In the genomic region with DNA sequence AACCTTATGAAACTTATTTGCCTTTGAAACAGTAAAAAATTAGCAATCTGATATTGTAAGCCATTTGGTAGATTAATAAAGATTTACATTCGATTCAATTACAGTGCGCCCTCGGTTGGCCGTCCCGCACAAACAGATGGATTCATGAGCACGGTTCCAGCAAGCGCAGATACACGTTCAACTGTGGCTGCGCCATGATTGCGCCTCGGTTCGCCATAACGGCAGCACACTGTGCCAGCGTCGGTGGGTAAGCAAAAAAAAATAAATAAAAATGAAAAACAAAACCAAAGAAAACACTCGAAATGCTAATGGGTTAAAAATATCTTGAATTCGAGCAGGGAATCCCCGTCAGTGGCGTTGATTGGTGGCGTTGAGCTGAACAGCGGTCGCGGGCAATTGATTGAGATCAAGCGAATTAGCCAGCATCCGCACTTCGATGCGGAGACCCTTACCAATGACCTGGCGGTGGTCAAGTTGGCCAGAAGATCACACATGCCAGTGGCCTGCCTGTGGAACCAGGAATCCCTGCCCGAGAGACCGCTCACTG, we compare ENCODE assay signal across 4 fruit fly cellular contexts.
TF ChIP-seq lines count a peak whose summit lies in the region.

No protein-coding gene starts in this region.

- no peak for TF ChIP-seq CTCF in whole organism, embryonic (GFP tag; optimal IDR thresholded peaks at IDR 0.05; lab: Kevin White, UChicago)

TF ChIP-seq in whole organism, embryonic, 481 proteins besides CTCF, POLR2A, EP300 and RAD21 (continues in another document):
- no peak for TF ChIP-seq sc (optimal IDR thresholded peaks at IDR 0.05; lab: Kevin White, UChicago)
- TF ChIP-seq sc (GFP tag; optimal IDR thresholded peaks at IDR 0.05; lab: Kevin White, UChicago): no peak
- peak; percentile 37; the same call in 1 of the 2 replicates for TF ChIP-seq Ptx1 (GFP tag; IDR thresholded peaks at IDR 0.05; lab: Robert Waterston, UW)
- TF ChIP-seq kni (GFP tag; optimal IDR thresholded peaks at IDR 0.05; lab: Kevin White, UChicago): no peak
- peak; percentile 40; the same call in 1 of the 3 replicates for TF ChIP-seq Aef1 (GFP tag; IDR thresholded peaks at IDR 0.05; lab: Robert Waterston, UW)
- TF ChIP-seq CG12391 (tag; optimal IDR thresholded peaks at IDR 0.05; lab: Kevin White, UChicago): no peak
- no peak for TF ChIP-seq CG33557 (GFP tag; optimal IDR thresholded peaks at IDR 0.05; lab: Kevin White, UChicago)
- TF ChIP-seq ewg (GFP tag; optimal IDR thresholded peaks at IDR 0.05; lab: Kevin White, UChicago): no peak
- TF ChIP-seq grn (GFP tag; optimal IDR thresholded peaks at IDR 0.05; lab: Kevin White, UChicago): no peak
- TF ChIP-seq CG14014 (GFP tag; IDR thresholded peaks at IDR 0.05; lab: Robert Waterston, UW): no peak
- no peak for TF ChIP-seq CG10979 (tag; optimal IDR thresholded peaks at IDR 0.05; lab: Kevin White, UChicago)
- TF ChIP-seq sim (GFP tag; IDR thresholded peaks at IDR 0.05; lab: Robert Waterston, UW): no peak
- no peak for TF ChIP-seq CG10274 (GFP tag; optimal IDR thresholded peaks at IDR 0.05; lab: Kevin White, UChicago)
- no peak for TF ChIP-seq hth (optimal IDR thresholded peaks at IDR 0.05; lab: Kevin White, UChicago)
- no peak for TF ChIP-seq gem (tag; optimal IDR thresholded peaks at IDR 0.05; lab: Kevin White, UChicago)
- TF ChIP-seq yki (optimal IDR thresholded peaks at IDR 0.05; lab: Kevin White, UChicago): no peak
- peak; percentile 10 for TF ChIP-seq zfh2 (GFP tag; optimal IDR thresholded peaks at IDR 0.05; lab: Kevin White, UChicago)
- TF ChIP-seq scrt (GFP tag; optimal IDR thresholded peaks at IDR 0.05; lab: Kevin White, UChicago): no peak
- no peak for TF ChIP-seq Meics (GFP tag; optimal IDR thresholded peaks at IDR 0.05; lab: Kevin White, UChicago)
- no peak for TF ChIP-seq twi (tag; optimal IDR thresholded peaks at IDR 0.05; lab: Kevin White, UChicago)
- TF ChIP-seq CG12236 (GFP tag; optimal IDR thresholded peaks at IDR 0.05; lab: Kevin White, UChicago): no peak
- no peak for TF ChIP-seq CG11723 (GFP tag; optimal IDR thresholded peaks at IDR 0.05; lab: Kevin White, UChicago)

TF ChIP-seq in whole organism, prepupa, 60 proteins besides CTCF, POLR2A, EP300 and RAD21 (continues in another document):
- TF ChIP-seq vri (GFP tag; optimal IDR thresholded peaks at IDR 0.05; lab: Kevin White, UChicago) (no peak), CG10669 (GFP tag; optimal IDR thresholded peaks at IDR 0.05; lab: Kevin White, UChicago) (no peak), spab (GFP tag; optimal IDR thresholded peaks at IDR 0.05; lab: Kevin White, UChicago) (peak; percentile 9), cyc (GFP tag; optimal IDR thresholded peaks at IDR 0.05; lab: Kevin White, UChicago) (peak; percentile 17), Smox (GFP tag; optimal IDR thresholded peaks at IDR 0.05; lab: Kevin White, UChicago) (peak; percentile 22), OdsH (GFP tag; optimal IDR thresholded peaks at IDR 0.05; lab: Kevin White, UChicago) (no peak), achi (GFP tag; optimal IDR thresholded peaks at IDR 0.05; lab: Kevin White, UChicago) (peak; percentile 17), CG8319 (GFP tag; optimal IDR thresholded peaks at IDR 0.05; lab: Kevin White, UChicago) (no peak), CG8119 (GFP tag; IDR thresholded peaks at IDR 0.05; lab: Robert Waterston, UW) (0 out of 3 replicates have a peak, but pooled peaks have one; percentile 32), CG3032 (tag; optimal IDR thresholded peaks at IDR 0.05; lab: Kevin White, UChicago) (no peak), Sox102F (GFP tag; optimal IDR thresholded peaks at IDR 0.05; lab: Kevin White, UChicago) (peak; percentile 8), CG31627 (GFP tag; optimal IDR thresholded peaks at IDR 0.05; lab: Kevin White, UChicago) (peak; percentile 43), fd85E (GFP tag; optimal IDR thresholded peaks at IDR 0.05; lab: Kevin White, UChicago) (no peak), CG11902 (GFP tag; optimal IDR thresholded peaks at IDR 0.05; lab: Kevin White, UChicago) (no peak), dac (GFP tag; optimal IDR thresholded peaks at IDR 0.05; lab: Kevin White, UChicago) (no peak), Sox14 (GFP tag; optimal IDR thresholded peaks at IDR 0.05; lab: Kevin White, UChicago) (peak; percentile 24), CG34406 (GFP tag; optimal IDR thresholded peaks at IDR 0.05; lab: Kevin White, UChicago) (peak; percentile 36), net (GFP tag; optimal IDR thresholded peaks at IDR 0.05; lab: Kevin White, UChicago) (peak; percentile 8), Gug (GFP tag; IDR thresholded peaks at IDR 0.05; lab: Robert Waterston, UW) (no peak), Ets21C (GFP tag; optimal IDR thresholded peaks at IDR 0.05; lab: Kevin White, UChicago) (no peak), Met (GFP tag; optimal IDR thresholded peaks at IDR 0.05; lab: Kevin White, UChicago) (peak; percentile 51), svp (GFP tag; lab: Kevin White, UChicago) (peak; percentile 64)

TF ChIP-seq in whole organism, pupa, 21 proteins besides CTCF, POLR2A, EP300 and RAD21:
- TF ChIP-seq fd96Ca (GFP tag; IDR thresholded peaks at IDR 0.05; lab: Robert Waterston, UW) (0 out of 3 replicates have a peak, but pooled peaks have one; percentile 38), CG14655 (GFP tag; optimal IDR thresholded peaks at IDR 0.05; lab: Kevin White, UChicago) (no peak), CG10348 (GFP tag; IDR thresholded peaks at IDR 0.05; lab: Robert Waterston, UW) (no peak), CG15710 (tag; optimal IDR thresholded peaks at IDR 0.05; lab: Kevin White, UChicago) (peak; percentile 22), CG8159 (tag; optimal IDR thresholded peaks at IDR 0.05; lab: Kevin White, UChicago) (no peak), CG12605 (GFP tag; IDR thresholded peaks at IDR 0.05; lab: Robert Waterston, UW) (no peak), CG4496 (GFP tag; IDR thresholded peaks at IDR 0.05; lab: Robert Waterston, UW) (peak; percentile 49; the same call in 2 of the 3 replicates), Pif1B (GFP tag; optimal IDR thresholded peaks at IDR 0.05; lab: Kevin White, UChicago) (no peak), Ets98B (GFP tag; IDR thresholded peaks at IDR 0.05; lab: Robert Waterston, UW) (0 out of 2 replicates have a peak, but pooled peaks have one; percentile 16), CG34367 (tag; optimal IDR thresholded peaks at IDR 0.05; lab: Kevin White, UChicago) (no peak)
TF ChIP-seq in whole organism, pupa: peak in this region for 4.

TF ChIP-seq in whole organism, wandering third instar larva, 38 proteins besides CTCF, POLR2A, EP300 and RAD21:
- TF ChIP-seq dsf (GFP tag; optimal IDR thresholded peaks at IDR 0.05; lab: Kevin White, UChicago; ENCODE audit: borderline replicate concordance) (no peak), h (GFP tag; optimal IDR thresholded peaks at IDR 0.05; lab: Kevin White, UChicago) (peak; percentile 35), woc (GFP tag; optimal IDR thresholded peaks at IDR 0.05; lab: Kevin White, UChicago) (no peak), foxo (GFP tag; optimal IDR thresholded peaks at IDR 0.05; lab: Kevin White, UChicago) (no peak), dl (GFP tag; optimal IDR thresholded peaks at IDR 0.05; lab: Kevin White, UChicago; ENCODE audit: insufficient read depth in 1 of 2, partially characterized antibody in 2 of 2) (no peak), Sp1 (GFP tag; optimal IDR thresholded peaks at IDR 0.05; lab: Kevin White, UChicago) (no peak), Hr83 (GFP tag; optimal IDR thresholded peaks at IDR 0.05; lab: Kevin White, UChicago; ENCODE audit: poor library complexity, severe bottlenecking) (no peak), Dif (GFP tag; optimal IDR thresholded peaks at IDR 0.05; lab: Kevin White, UChicago; ENCODE audit: partially characterized antibody) (no peak), Dfd (GFP tag; optimal IDR thresholded peaks at IDR 0.05; lab: Kevin White, UChicago) (no peak), CG32264 (GFP tag; optimal IDR thresholded peaks at IDR 0.05; lab: Kevin White, UChicago) (no peak), br (GFP tag; optimal IDR thresholded peaks at IDR 0.05; lab: Kevin White, UChicago) (peak; percentile 29), Vsx2 (GFP tag; optimal IDR thresholded peaks at IDR 0.05; lab: Kevin White, UChicago; ENCODE audit: partially characterized antibody) (no peak), brk (GFP tag; optimal IDR thresholded peaks at IDR 0.05; lab: Kevin White, UChicago) (no peak), Mio (GFP tag; optimal IDR thresholded peaks at IDR 0.05; lab: Kevin White, UChicago) (no peak), sage (GFP tag; optimal IDR thresholded peaks at IDR 0.05; lab: Kevin White, UChicago) (no peak), ey (GFP tag; optimal IDR thresholded peaks at IDR 0.05; lab: Kevin White, UChicago) (peak; percentile 23), CG9705 (GFP tag; optimal IDR thresholded peaks at IDR 0.05; lab: Kevin White, UChicago) (no peak), jim (GFP tag; optimal IDR thresholded peaks at IDR 0.05; lab: Kevin White, UChicago) (peak; percentile 82), fru (GFP tag; optimal IDR thresholded peaks at IDR 0.05; lab: Kevin White, UChicago) (peak; percentile 25), Myc (optimal IDR thresholded peaks at IDR 0.05; lab: Kevin White, UChicago) (no peak), lola (GFP tag; optimal IDR thresholded peaks at IDR 0.05; lab: Kevin White, UChicago) (no peak), CrebA (GFP tag; optimal IDR thresholded peaks at IDR 0.05; lab: Kevin White, UChicago; ENCODE audit: borderline replicate concordance) (no peak), HLH106 (tag; optimal IDR thresholded peaks at IDR 0.05; lab: Kevin White, UChicago) (peak; percentile 21), Hnf4 (GFP tag; optimal IDR thresholded peaks at IDR 0.05; lab: Kevin White, UChicago) (no peak), OdsH (GFP tag; optimal IDR thresholded peaks at IDR 0.05; lab: Kevin White, UChicago) (no peak), tai (GFP tag; optimal IDR thresholded peaks at IDR 0.05; lab: Kevin White, UChicago) (no peak), Rel (GFP tag; optimal IDR thresholded peaks at IDR 0.05; lab: Kevin White, UChicago) (no peak), Rel (tag; optimal IDR thresholded peaks at IDR 0.05; lab: Kevin White, UChicago) (peak; percentile 92), dmrt93B (GFP tag; optimal IDR thresholded peaks at IDR 0.05; lab: Kevin White, UChicago) (no peak), psq (GFP tag; optimal IDR thresholded peaks at IDR 0.05; lab: Kevin White, UChicago) (no peak), pan (optimal IDR thresholded peaks at IDR 0.05; lab: Kevin White, UChicago) (no peak), Jra (GFP tag; optimal IDR thresholded peaks at IDR 0.05; lab: Kevin White, UChicago) (no peak)
